Fruit fly (Drosophila melanogaster): ENCODE measurements around the gene CG46383.

DNA sequence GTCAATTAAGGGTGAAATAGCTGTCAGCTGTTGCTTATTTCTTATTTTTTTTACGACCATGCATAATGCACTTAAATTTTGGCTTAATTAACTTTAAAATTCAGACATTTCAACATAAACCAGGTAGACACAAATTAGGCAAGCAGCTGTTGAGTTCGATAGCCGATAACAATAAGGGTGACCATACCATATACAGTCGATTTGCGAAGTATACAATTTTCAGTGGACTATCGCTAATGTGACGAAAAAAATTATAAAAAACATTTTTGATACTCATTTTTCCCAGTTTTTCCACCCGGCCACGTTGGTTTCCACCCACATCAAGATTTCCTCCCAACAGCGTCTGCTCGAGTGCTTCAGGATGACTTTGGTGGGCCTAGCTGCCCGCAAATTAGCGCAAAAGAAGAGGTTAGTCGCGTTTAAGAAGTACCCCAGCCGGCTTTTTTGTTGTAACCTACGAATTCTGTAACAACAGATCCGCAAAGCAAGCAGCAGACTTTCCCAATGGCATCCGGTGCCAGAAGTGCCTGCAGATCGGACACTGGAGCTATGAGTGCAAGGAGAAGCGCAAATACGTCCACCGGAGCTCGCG lies 13.0 kb upstream of the CG46383 start, which contains the start of the genes CG4287 and CG5516:
- TF ChIP-seq CG8478 (optimal IDR thresholded peaks at IDR 0.05): no peak
- no peak for TF ChIP-seq CTCF (optimal IDR thresholded peaks at IDR 0.05)
